Fruit fly (Drosophila melanogaster) Kc167 (cell line): ENCODE results near the gene CG13919.

Experiments
- h ChIP-seq: fragments of >200 bp; optimal IDR thresholded peaks from 3 replicates; lab custom pipeline; 2018; ENCODE audit warnings: missing external identifiers
- psq ChIP-seq: fragments of >200 bp; optimal IDR thresholded peaks from 2 replicates; lab custom pipeline; 2017; ENCODE audit warnings: missing external identifiers
- ttk ChIP-seq: sonication (Bioruptor generic); optimal IDR thresholded peaks from 2 replicates; lab custom pipeline; 2017; ENCODE audit warnings: missing external identifiers

DNA sequence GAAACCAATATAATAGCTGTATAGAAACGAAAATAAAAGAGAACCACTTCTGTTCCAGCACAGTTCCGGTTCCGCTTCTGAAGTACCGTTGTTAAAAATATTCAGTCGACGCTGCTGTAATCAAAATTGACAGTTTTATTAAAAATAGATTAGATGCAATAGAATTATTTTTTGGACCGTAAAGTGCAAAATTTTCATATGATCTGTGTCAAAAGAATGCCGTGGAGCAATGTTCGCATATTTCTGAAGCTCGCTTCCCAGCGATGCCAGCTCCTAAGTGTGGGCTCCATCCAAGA is 42.5 kb upstream of the CG13919 start, which contains the start of the genes CG18170 and CG33791:
- no peak for TF ChIP-seq psq (lab: Kevin White, UChicago)
- TF ChIP-seq ttk (lab: Kevin White, UChicago), result no peak
- TF ChIP-seq h (lab: Kevin White, UChicago), result no peak
